Worm (Caenorhabditis elegans) whole organism, L2 larva: ENCODE measurements around the gene lnp-1.

Experiments
- C34F6.9 ChIP-seq: fragments of 150-350 bp; optimal IDR thresholded peaks from 2 replicates; lab custom pipeline; 2014; ENCODE audit warnings: missing biosample characterization, missing genetic modification characterization
- F13H6.1 ChIP-seq: sonication (generic microtip); optimal IDR thresholded peaks from 2 replicates; lab custom pipeline; 2016; ENCODE audit warnings: missing genetic modification characterization, missing compliant biosample characterization
- R02D3.7 ChIP-seq: fragments of 150-350 bp; optimal IDR thresholded peaks from 2 replicates; lab custom pipeline; 2014; ENCODE audit warnings: missing biosample characterization, missing genetic modification characterization
- Y55F3AM.14 ChIP-seq: fragments of 200-800 bp; sonication (Bioruptor generic); optimal IDR thresholded peaks from 2 replicates; lab custom pipeline; 2018; ENCODE audit warnings: mild to moderate bottlenecking, missing genetic modification characterization, missing compliant biosample characterization
- ZK546.5 ChIP-seq: sonication (generic microtip); optimal IDR thresholded peaks from 2 replicates; lab custom pipeline; 2017; ENCODE audit warnings: missing biosample characterization, missing genetic modification characterization
- alr-1 ChIP-seq: fragments of 150-350 bp; optimal IDR thresholded peaks from 2 replicates; lab custom pipeline; 2014; ENCODE audit warnings: missing biosample characterization, missing genetic modification characterization
- aly-2 ChIP-seq: fragments of 150-350 bp; optimal IDR thresholded peaks from 2 replicates; lab custom pipeline; 2014; ENCODE audit warnings: missing biosample characterization, missing genetic modification characterization
- ama-1 ChIP-seq: fragments of 150-350 bp; optimal IDR thresholded peaks from 2 replicates; lab custom pipeline; 2018; ENCODE audit warnings: inconsistent platforms
- blmp-1 ChIP-seq: sonication (generic microtip); optimal IDR thresholded peaks from 2 replicates; lab custom pipeline; 2017; ENCODE audit warnings: missing genetic modification characterization, mild to moderate bottlenecking, missing compliant biosample characterization, antibody characterized with exemption, moderate library complexity; ENCODE audit not compliant: insufficient read depth
- ceh-16 ChIP-seq: fragments of 150-350 bp; optimal IDR thresholded peaks from 2 replicates; lab custom pipeline; 2014; ENCODE audit warnings: missing biosample characterization, missing genetic modification characterization
- ceh-82 ChIP-seq: fragments of 150-350 bp; optimal IDR thresholded peaks from 2 replicates; lab custom pipeline; 2014; ENCODE audit warnings: missing biosample characterization, missing genetic modification characterization
- crh-2 ChIP-seq: sonication (generic microtip); optimal IDR thresholded peaks from 2 replicates; lab custom pipeline; 2017; ENCODE audit warnings: missing biosample characterization, missing genetic modification characterization
- dmd-4 ChIP-seq: sonication (generic microtip); optimal IDR thresholded peaks from 2 replicates; lab custom pipeline; 2017; ENCODE audit warnings: missing biosample characterization, missing genetic modification characterization
- egl-27 ChIP-seq: sonication (generic microtip); optimal IDR thresholded peaks from 3 replicates; lab custom pipeline; 2017; ENCODE audit warnings: missing biosample characterization, missing genetic modification reagents, missing genetic modification characterization
- elt-1 ChIP-seq: fragments of 150-350 bp; optimal IDR thresholded peaks from 2 replicates; lab custom pipeline; 2014; ENCODE audit warnings: missing biosample characterization, missing genetic modification characterization
- elt-3 ChIP-seq: sonication (generic microtip); optimal IDR thresholded peaks from 2 replicates; lab custom pipeline; 2017; ENCODE audit warnings: missing biosample characterization, missing genetic modification characterization
- fos-1 ChIP-seq: fragments of 150-350 bp; optimal IDR thresholded peaks from 2 replicates; lab custom pipeline; 2014; ENCODE audit warnings: missing biosample characterization, missing genetic modification characterization
- gmeb-1 ChIP-seq: fragments of 150-350 bp; optimal IDR thresholded peaks from 2 replicates; lab custom pipeline; 2014; ENCODE audit warnings: missing biosample characterization, missing genetic modification characterization
- lin-11 ChIP-seq: fragments of 150-350 bp; sonication (generic microtip); optimal IDR thresholded peaks from 2 replicates; lab custom pipeline; 2014; ENCODE audit warnings: missing biosample characterization, missing genetic modification characterization, inconsistent platforms, mixed read lengths
- lin-13 ChIP-seq: fragments of 150-350 bp; optimal IDR thresholded peaks from 2 replicates; lab custom pipeline; 2014; ENCODE audit warnings: missing biosample characterization, missing genetic modification reagents, missing genetic modification characterization
- lin-39 ChIP-seq: fragments of 150-350 bp; optimal IDR thresholded peaks from 2 replicates; lab custom pipeline; 2014; ENCODE audit warnings: missing biosample characterization, missing genetic modification reagents, missing genetic modification characterization
- lsy-2 ChIP-seq, 2 experiments: fragments of 150-350 bp in 1 of 2; sonication (generic microtip) in 1 of 2; optimal IDR thresholded peaks; 2 replicates each; lab custom pipeline; 2014 to 2017; ENCODE audit warnings: missing biosample characterization in 2 of 2, missing genetic modification characterization in 2 of 2
- mab-5 ChIP-seq: fragments of 150-350 bp; optimal IDR thresholded peaks from 2 replicates; lab custom pipeline; 2014; ENCODE audit warnings: missing biosample characterization, missing genetic modification characterization
- mbf-1 ChIP-seq: sonication (generic microtip); optimal IDR thresholded peaks from 2 replicates; lab custom pipeline; 2017; ENCODE audit warnings: missing biosample characterization, missing genetic modification characterization
- mdl-1 ChIP-seq, 2 experiments: fragments of 150-350 bp in 1 of 2; sonication (generic microtip) in 1 of 2; optimal IDR thresholded peaks; 2 replicates each; lab custom pipeline; 2017; ENCODE audit warnings: missing biosample characterization in 2 of 2, missing genetic modification characterization in 2 of 2
- nhr-12 ChIP-seq: fragments of 150-350 bp; optimal IDR thresholded peaks from 2 replicates; lab custom pipeline; 2014; ENCODE audit warnings: missing biosample characterization, missing genetic modification characterization
- nhr-129 ChIP-seq: fragments of 150-350 bp; optimal IDR thresholded peaks from 2 replicates; lab custom pipeline; 2014; ENCODE audit warnings: missing biosample characterization, missing genetic modification characterization
- nhr-23 ChIP-seq: fragments of 150-350 bp; optimal IDR thresholded peaks from 2 replicates; lab custom pipeline; 2014; ENCODE audit warnings: missing biosample characterization, missing genetic modification reagents, missing genetic modification characterization
- nhr-237 ChIP-seq: fragments of 150-350 bp; optimal IDR thresholded peaks from 2 replicates; lab custom pipeline; 2014; ENCODE audit warnings: missing biosample characterization, missing genetic modification characterization
- nhr-25 ChIP-seq: fragments of 150-350 bp; sonication (generic microtip); optimal IDR thresholded peaks from 3 replicates; lab custom pipeline; 2014; ENCODE audit warnings: missing biosample characterization, missing genetic modification characterization
- nhr-6 ChIP-seq: fragments of 150-350 bp; optimal IDR thresholded peaks from 2 replicates; lab custom pipeline; 2014; ENCODE audit warnings: missing biosample characterization, missing genetic modification characterization
- nhr-77 ChIP-seq: fragments of 150-350 bp; optimal IDR thresholded peaks from 2 replicates; lab custom pipeline; 2014; ENCODE audit warnings: missing biosample characterization, missing genetic modification characterization
- sem-4 ChIP-seq: fragments of 150-350 bp; optimal IDR thresholded peaks from 2 replicates; lab custom pipeline; 2014; ENCODE audit warnings: missing biosample characterization, missing genetic modification reagents, missing genetic modification characterization
- skn-1 ChIP-seq: sonication (generic microtip); optimal IDR thresholded peaks from 2 replicates; lab custom pipeline; 2017; ENCODE audit warnings: missing biosample characterization, missing genetic modification characterization
- sma-3 ChIP-seq: sonication (generic microtip); optimal IDR thresholded peaks from 2 replicates; lab custom pipeline; 2016; ENCODE audit warnings: missing genetic modification reagents, missing genetic modification characterization, missing compliant biosample characterization
- sma-9 ChIP-seq, 2 experiments: fragments of 150-350 bp in 1 of 2; sonication (generic microtip) in 1 of 2; optimal IDR thresholded peaks; 2 replicates each; lab custom pipeline; 2014 to 2016; ENCODE audit warnings: missing genetic modification characterization in 2 of 2, mild to moderate bottlenecking in 1 of 2, missing biosample characterization in 1 of 2, missing compliant biosample characterization in 1 of 2, missing genetic modification reagents in 1 of 2, moderate library complexity in 1 of 2
- snpc-4 ChIP-seq: fragments of 150-350 bp; optimal IDR thresholded peaks from 2 replicates; lab custom pipeline; 2014; ENCODE audit warnings: missing biosample characterization, missing genetic modification characterization
- unc-55 ChIP-seq: fragments of 150-350 bp; sonication (generic microtip); optimal IDR thresholded peaks from 3 replicates; lab custom pipeline; 2014; ENCODE audit warnings: missing biosample characterization, missing genetic modification reagents, missing genetic modification characterization
- unc-62 ChIP-seq: fragments of 150-350 bp; optimal IDR thresholded peaks from 2 replicates; lab custom pipeline; 2014; ENCODE audit warnings: missing biosample characterization, missing genetic modification reagents, missing genetic modification characterization
- zag-1 ChIP-seq: fragments of 150-350 bp; optimal IDR thresholded peaks from 2 replicates; lab custom pipeline; 2014; ENCODE audit warnings: missing biosample characterization, missing genetic modification characterization
- ztf-1 ChIP-seq: fragments of 200-800 bp; sonication (Bioruptor generic); conservative IDR thresholded peaks from 2 replicates; pipeline ENCODE4 v1.3.6; 2022; ENCODE audit warnings: missing genetic modification characterization, missing compliant biosample characterization
- ztf-11 ChIP-seq: sonication (generic microtip); optimal IDR thresholded peaks from 2 replicates; lab custom pipeline; 2017; ENCODE audit warnings: missing biosample characterization, missing genetic modification characterization
- ztf-4 ChIP-seq: fragments of 150-350 bp; optimal IDR thresholded peaks from 2 replicates; lab custom pipeline; 2014; ENCODE audit warnings: missing biosample characterization, missing genetic modification characterization

The lnp-1 gene

ce11 chrX:4628350-4628749 lies 39.8 kb downstream of the lnp-1 start:
- TF ChIP-seq mdl-1 (tag; optimal IDR thresholded peaks at IDR 0.05; lab: Kevin White, UChicago) = no peak
- TF ChIP-seq unc-55 (GFP tag; lab: Kevin White, UChicago) = no peak
- no peak for TF ChIP-seq nhr-23 (tag; lab: Kevin White, UChicago)
- TF ChIP-seq fos-1 (tag; lab: Kevin White, UChicago) = no peak
- TF ChIP-seq nhr-25 = no peak
- no peak for TF ChIP-seq zag-1 (tag; lab: Kevin White, UChicago)
- TF ChIP-seq sma-3 = no peak
- no peak for TF ChIP-seq Y55F3AM.14
- no peak for TF ChIP-seq nhr-6 (tag; lab: Kevin White, UChicago)
- TF ChIP-seq gmeb-1 (tag; lab: Kevin White, UChicago) = no peak
- TF ChIP-seq nhr-237 (tag; lab: Kevin White, UChicago) = no peak
- no peak for TF ChIP-seq sem-4
- no peak for TF ChIP-seq ztf-11 (tag; lab: Kevin White, UChicago)
- no peak for TF ChIP-seq lsy-2 (tag; optimal IDR thresholded peaks at IDR 0.05; lab: Kevin White, UChicago)
- no peak for TF ChIP-seq ceh-82
- TF ChIP-seq lin-13 (GFP tag; lab: Kevin White, UChicago) = no peak
- no peak for TF ChIP-seq ztf-1 (GFP tag; lab: Robert Waterston, UW)

- TF ChIP-seq crh-2 (tag; lab: Kevin White, UChicago) (peak; percentile 2), C34F6.9 (tag; lab: Kevin White, UChicago) (peak; percentile 23), nhr-25 (no peak)
Measured at ce11 chrX:4628817-4629575, 40.4 kb downstream of the lnp-1 start.

- TF ChIP-seq fos-1 (tag; lab: Kevin White, UChicago) (peak; percentile 68), egl-27 (tag; lab: Kevin White, UChicago) (no peak)
Measured at ce11 chrX:4632088-4632487, 43.5 kb downstream of the lnp-1 start, which contains the start of gene slcr-46.1. Gene slcr-46.1, plus strand, starts transcription at chrX:4632361.

ce11 chrX:4635643-4636042 lies 47.1 kb downstream of the lnp-1 start:
- no peak for TF ChIP-seq alr-1 (tag; lab: Kevin White, UChicago)
- TF ChIP-seq crh-2 (tag; lab: Kevin White, UChicago) = no peak
- peak; percentile 64 for TF ChIP-seq F13H6.1
- TF ChIP-seq lin-39 (tag; lab: Kevin White, UChicago) = no peak
- no peak for TF ChIP-seq ztf-11 (tag; lab: Kevin White, UChicago)
- TF ChIP-seq lin-13 (GFP tag; lab: Kevin White, UChicago) = peak; percentile 16
- TF ChIP-seq skn-1 (tag; lab: Kevin White, UChicago) = no peak
- no peak for TF ChIP-seq egl-27 (tag; lab: Kevin White, UChicago)
- TF ChIP-seq mab-5 (tag; lab: Kevin White, UChicago) = no peak
- TF ChIP-seq unc-55 (GFP tag; lab: Kevin White, UChicago) = peak; percentile 43
- TF ChIP-seq aly-2 (tag; lab: Kevin White, UChicago) = no peak
- no peak for TF ChIP-seq mbf-1 (tag; lab: Kevin White, UChicago)
- no peak for TF ChIP-seq gmeb-1 (tag; lab: Kevin White, UChicago)
- no peak for TF ChIP-seq nhr-77
- no peak for TF ChIP-seq unc-62 (GFP tag; lab: Kevin White, UChicago)
- TF ChIP-seq ama-1 (lab: Kevin White, UChicago) = no peak
- no peak for TF ChIP-seq nhr-23 (tag; lab: Kevin White, UChicago)
- peak; percentile 43 for TF ChIP-seq lin-11 (tag; lab: Kevin White, UChicago)
- TF ChIP-seq mdl-1 (tag; optimal IDR thresholded peaks at IDR 0.05; lab: Kevin White, UChicago) = peak in 1 of 2 experiments; percentile 55
- no peak for TF ChIP-seq elt-1 (tag; lab: Kevin White, UChicago)
- no peak for TF ChIP-seq R02D3.7 (tag; lab: Kevin White, UChicago)
- TF ChIP-seq ztf-4 = no peak
- TF ChIP-seq snpc-4 (tag; lab: Kevin White, UChicago) = no peak
- no peak for TF ChIP-seq ZK546.5
- TF ChIP-seq zag-1 (tag; lab: Kevin White, UChicago) = no peak
- TF ChIP-seq elt-3 = no peak
- no peak for TF ChIP-seq sem-4
- peak; percentile 68 for TF ChIP-seq C34F6.9 (tag; lab: Kevin White, UChicago)
- TF ChIP-seq sma-9 (GFP tag; optimal IDR thresholded peaks at IDR 0.05; lab: Kevin White, UChicago) = peak; percentile 66
- no peak for TF ChIP-seq sma-9 (tag; optimal IDR thresholded peaks at IDR 0.05; lab: Kevin White, UChicago)
- no peak for TF ChIP-seq ceh-82
- no peak for TF ChIP-seq nhr-6 (tag; lab: Kevin White, UChicago)
- TF ChIP-seq ceh-16 = no peak
- no peak for TF ChIP-seq dmd-4
- TF ChIP-seq nhr-129 = peak; percentile 57
- peak; percentile 28 to 54 for TF ChIP-seq lsy-2 (tag; optimal IDR thresholded peaks at IDR 0.05; lab: Kevin White, UChicago)
- no peak for TF ChIP-seq fos-1 (tag; lab: Kevin White, UChicago)
- TF ChIP-seq nhr-12 = no peak
- TF ChIP-seq blmp-1 (tag; lab: Kevin White, UChicago) = no peak
- no peak for TF ChIP-seq nhr-25
